Fruit fly (Drosophila melanogaster) whole organism, pupa: ENCODE data around the gene CG13625.

Source experiments
- CG10348 ChIP-seq: fragments of 200-800 bp; sonication (Bioruptor generic); IDR thresholded peaks from 2 replicates; pipeline ENCODE4 v1.3.6; 2022; ENCODE audit warnings: missing biosample characterization, missing genetic modification characterization
- CG12605 ChIP-seq: fragments of 200-800 bp; sonication (Bioruptor generic); IDR thresholded peaks from 2 replicates; pipeline ENCODE4 v1.3.6; 2022; ENCODE audit warnings: missing biosample characterization, missing genetic modification characterization
- CG13204 ChIP-seq: fragments of 200-800 bp; sonication (Bioruptor generic); optimal IDR thresholded peaks from 2 replicates; lab custom pipeline; 2018; ENCODE audit warnings: missing biosample characterization, mild to moderate bottlenecking, missing genetic modification characterization, moderate library complexity
- CG14655 ChIP-seq: fragments of 200-800 bp; sonication (Bioruptor generic); optimal IDR thresholded peaks from 3 replicates; lab custom pipeline; 2017; ENCODE audit warnings: mild to moderate bottlenecking, missing biosample characterization, missing genetic modification reagents, missing genetic modification characterization
- CG15710 ChIP-seq: fragments of 200-800 bp; sonication (Bioruptor generic); optimal IDR thresholded peaks from 2 replicates; lab custom pipeline; 2018; ENCODE audit warnings: missing biosample characterization, mild to moderate bottlenecking, missing genetic modification characterization, moderate library complexity
- CG17806 ChIP-seq: fragments of 200-800 bp; sonication (Bioruptor generic); optimal IDR thresholded peaks from 2 replicates; lab custom pipeline; 2018; ENCODE audit warnings: missing biosample characterization, mild to moderate bottlenecking, missing genetic modification characterization, moderate library complexity
- CG32121 ChIP-seq: fragments of 200-800 bp; sonication (Bioruptor generic); IDR thresholded peaks from 2 replicates; pipeline ENCODE4 v1.3.6; 2022; ENCODE audit warnings: missing biosample characterization, missing genetic modification characterization
- CG34367 ChIP-seq: fragments of 200-800 bp; sonication (Bioruptor generic); optimal IDR thresholded peaks from 2 replicates; lab custom pipeline; 2018; ENCODE audit warnings: missing biosample characterization, mild to moderate bottlenecking, missing genetic modification characterization
- CG4496 ChIP-seq: fragments of 200-800 bp; sonication (Bioruptor generic); IDR thresholded peaks from 3 replicates; pipeline ENCODE4 v1.3.6; 2022; ENCODE audit warnings: missing biosample characterization, missing genetic modification characterization
- CG8159 ChIP-seq: fragments of 200-800 bp; sonication (Bioruptor generic); optimal IDR thresholded peaks from 3 replicates; lab custom pipeline; 2018; ENCODE audit warnings: missing biosample characterization, mild to moderate bottlenecking, missing genetic modification characterization, moderate library complexity
- CG8301 ChIP-seq: fragments of 200-800 bp; sonication (Bioruptor generic); optimal IDR thresholded peaks from 2 replicates; lab custom pipeline; 2018; ENCODE audit warnings: missing biosample characterization, mild to moderate bottlenecking, missing genetic modification characterization
- CG9948 ChIP-seq: fragments of 200-800 bp; sonication (Bioruptor generic); optimal IDR thresholded peaks from 2 replicates; lab custom pipeline; 2018; ENCODE audit warnings: missing biosample characterization, mild to moderate bottlenecking, missing genetic modification characterization, moderate library complexity
- D1 ChIP-seq: fragments of 200-800 bp; sonication (Bioruptor generic); optimal IDR thresholded peaks from 2 replicates; lab custom pipeline; 2018; ENCODE audit warnings: missing biosample characterization, mild to moderate bottlenecking, missing genetic modification characterization, moderate library complexity
- EcR ChIP-seq: fragments of 200-800 bp; sonication (Bioruptor generic); optimal IDR thresholded peaks from 3 replicates; lab custom pipeline; 2019; ENCODE audit warnings: missing biosample characterization, missing genetic modification characterization, mild to moderate bottlenecking, moderate library complexity, missing genetic modification reagents
- Ets98B ChIP-seq: fragments of 200-800 bp; sonication (Bioruptor generic); IDR thresholded peaks from 2 replicates; pipeline ENCODE4 v1.3.6; 2022; ENCODE audit warnings: missing biosample characterization, missing genetic modification characterization
- Pif1A ChIP-seq: fragments of 200-800 bp; sonication (Bioruptor generic); optimal IDR thresholded peaks from 3 replicates; lab custom pipeline; 2016; ENCODE audit warnings: missing biosample characterization, missing genetic modification characterization
- Pif1B ChIP-seq: fragments of 200-800 bp; sonication (Bioruptor generic); optimal IDR thresholded peaks from 3 replicates; lab custom pipeline; 2016; ENCODE audit warnings: missing biosample characterization, missing genetic modification characterization
- Snoo ChIP-seq: fragments of 200-800 bp; sonication (Bioruptor generic); optimal IDR thresholded peaks from 3 replicates; lab custom pipeline; 2017; ENCODE audit warnings: missing biosample characterization, mild to moderate bottlenecking, missing genetic modification characterization, inconsistent platforms
- fd96Ca ChIP-seq: fragments of 200-800 bp; sonication (Bioruptor generic); IDR thresholded peaks from 3 replicates; pipeline ENCODE4 v1.3.6; 2022; ENCODE audit warnings: missing biosample characterization, missing genetic modification characterization
- gl ChIP-seq: fragments of 200-800 bp; sonication (Bioruptor generic); optimal IDR thresholded peaks from 2 replicates; lab custom pipeline; 2018; ENCODE audit warnings: missing biosample characterization, mild to moderate bottlenecking, missing genetic modification characterization
- rn ChIP-seq: fragments of 200-800 bp; sonication (Bioruptor generic); IDR thresholded peaks from 2 replicates; pipeline ENCODE4 v1.3.6; 2022; ENCODE audit warnings: missing biosample characterization, missing genetic modification characterization

CG13625 gene

DNA sequence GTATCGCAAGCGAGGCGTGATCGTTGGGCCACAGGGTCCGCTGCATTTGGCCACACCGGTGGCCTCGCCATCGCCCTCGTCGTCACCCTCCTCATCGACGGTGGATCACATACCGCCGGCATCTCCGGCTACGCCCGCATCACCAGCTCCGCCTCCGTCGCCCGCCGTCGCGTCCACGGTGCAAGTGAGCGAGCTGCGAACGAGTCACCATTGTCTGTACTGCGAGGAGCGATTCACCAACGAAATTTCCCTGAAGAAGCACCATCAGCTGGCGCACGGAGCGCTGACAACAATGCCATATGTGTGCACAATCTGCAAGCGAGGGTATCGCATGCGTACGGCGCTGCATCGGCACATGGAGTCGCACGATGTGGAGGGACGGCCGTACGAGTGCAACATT, 35.6 kb upstream of the CG13625 start:
- TF ChIP-seq D1 (no peak), CG14655 (no peak), fd96Ca (GFP tag; lab: Robert Waterston, UW) (no peak), Pif1B (GFP tag; lab: Kevin White, UChicago) (no peak), CG15710 (tag; lab: Kevin White, UChicago) (no peak), CG12605 (no peak), CG9948 (no peak), Pif1A (GFP tag; lab: Kevin White, UChicago) (no peak), gl (tag; lab: Kevin White, UChicago) (no peak), Snoo (tag; lab: Kevin White, UChicago) (no peak), CG8301 (tag; lab: Kevin White, UChicago) (no peak), CG13204 (GFP tag; lab: Kevin White, UChicago) (no peak), CG17806 (tag; lab: Kevin White, UChicago) (no peak), CG34367 (tag; lab: Kevin White, UChicago) (no peak), EcR (GFP tag; lab: Kevin White, UChicago) (no peak), CG8159 (no peak), Ets98B (GFP tag; lab: Robert Waterston, UW) (no peak), rn (GFP tag; lab: Robert Waterston, UW) (no peak)

DNA sequence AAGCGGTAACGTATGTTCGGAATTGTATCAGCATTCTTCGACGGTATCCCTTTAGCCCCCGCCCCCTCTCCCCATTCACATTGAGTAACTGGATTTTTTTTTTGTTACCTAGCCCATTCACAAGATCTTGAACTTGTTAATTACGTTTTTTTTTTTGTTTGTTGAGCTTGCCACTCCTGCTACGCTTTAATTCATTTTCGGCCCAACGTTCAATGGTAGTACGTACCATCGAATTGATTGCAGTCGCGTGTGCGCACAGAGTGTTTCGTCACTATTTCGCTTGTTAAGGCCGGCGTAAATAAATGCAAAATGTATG, 29.7 kb upstream of the CG13625 start:
- no peak for TF ChIP-seq rn (GFP tag; lab: Robert Waterston, UW)

DNA sequence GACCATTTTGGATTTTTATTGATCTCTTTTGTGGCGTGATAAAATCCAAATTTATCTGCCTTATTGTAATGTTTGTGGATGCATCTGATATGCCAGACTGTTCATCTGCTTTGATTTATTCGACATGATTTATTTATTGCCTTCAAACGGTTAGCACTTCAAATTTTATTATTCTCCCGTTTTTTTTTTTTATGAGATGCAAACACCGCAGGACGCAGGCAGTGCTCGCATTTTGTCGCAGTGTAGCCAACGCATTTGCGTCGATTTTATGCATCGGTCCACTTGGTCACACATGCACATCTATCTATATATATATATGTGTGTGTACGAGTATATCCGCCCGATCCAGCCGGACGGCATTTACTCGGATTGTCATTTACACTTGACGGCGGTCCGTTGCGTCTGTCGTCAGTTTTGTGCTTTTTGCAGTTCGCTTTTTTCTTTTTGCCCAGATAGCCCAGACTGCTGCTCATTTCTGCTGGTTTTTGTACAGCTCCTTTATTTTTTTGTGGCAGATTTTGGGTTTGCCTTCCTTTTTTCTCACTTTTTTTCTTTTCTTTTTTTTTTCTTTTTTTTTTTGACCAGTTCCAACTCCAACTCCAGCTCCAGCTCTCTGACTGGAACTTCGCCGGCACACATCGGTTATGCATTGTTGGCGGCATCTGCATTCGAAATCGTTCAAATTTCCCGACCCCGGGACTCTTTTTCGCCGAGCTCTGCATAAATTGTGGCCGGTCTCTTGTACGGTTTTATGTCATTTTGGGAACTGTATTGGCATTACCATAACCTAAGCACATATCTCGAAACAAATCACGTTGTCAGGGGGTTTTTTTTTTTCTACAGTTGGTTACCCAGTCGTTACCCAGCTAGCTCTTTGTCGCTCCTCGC, 29.1 kb upstream of the CG13625 start:
- TF ChIP-seq CG14655 (peak; percentile 25), CG4496 (peak; percentile 74), Ets98B (GFP tag; lab: Robert Waterston, UW) (peak; percentile 73), EcR (GFP tag; lab: Kevin White, UChicago) (peak; percentile 18), CG8301 (tag; lab: Kevin White, UChicago) (peak; percentile 10), Pif1A (GFP tag; lab: Kevin White, UChicago) (peak; percentile 91), CG15710 (tag; lab: Kevin White, UChicago) (peak; percentile 60), CG10348 (GFP tag; lab: Robert Waterston, UW) (no peak), CG8159 (peak; percentile 64), CG17806 (tag; lab: Kevin White, UChicago) (peak; percentile 58), rn (GFP tag; lab: Robert Waterston, UW) (peak; percentile 47; the same call in 1 of the 2 replicates), gl (tag; lab: Kevin White, UChicago) (peak; percentile 71), CG13204 (GFP tag; lab: Kevin White, UChicago) (peak; percentile 83), CG34367 (tag; lab: Kevin White, UChicago) (peak; percentile 36), CG9948 (peak; percentile 32), CG32121 (peak; percentile 59; the same call in 1 of the 2 replicates), Snoo (tag; lab: Kevin White, UChicago) (peak; percentile 84), D1 (peak; percentile 25), fd96Ca (GFP tag; lab: Robert Waterston, UW) (peak; percentile 53), CG12605 (peak; percentile 89; the same call in 1 of the 2 replicates), Pif1B (GFP tag; lab: Kevin White, UChicago) (peak; percentile 77)

DNA sequence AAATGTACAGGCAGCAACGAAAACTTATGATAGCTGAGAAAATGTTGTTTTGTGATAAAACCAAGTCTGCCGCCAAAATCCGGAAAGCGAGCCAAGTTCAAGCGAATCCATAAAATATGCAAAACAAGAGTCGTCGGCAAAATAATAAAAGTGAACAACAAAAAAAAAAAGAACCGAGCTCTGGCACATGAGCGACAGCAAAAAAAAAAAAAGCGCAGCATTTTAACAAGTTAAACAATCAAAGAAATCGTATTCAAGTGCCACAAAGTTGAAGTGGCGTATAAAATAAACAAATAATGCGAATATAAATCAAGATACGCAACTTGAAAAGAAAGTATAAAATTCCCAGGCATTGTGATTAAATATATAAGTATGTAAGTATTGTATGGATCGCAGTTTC, 23.4 kb upstream of the CG13625 start:
- TF ChIP-seq Snoo (tag; lab: Kevin White, UChicago) = no peak
- TF ChIP-seq Pif1A (GFP tag; lab: Kevin White, UChicago) = no peak
- no peak for TF ChIP-seq CG32121
- TF ChIP-seq CG15710 (tag; lab: Kevin White, UChicago) = no peak
- TF ChIP-seq gl (tag; lab: Kevin White, UChicago) = peak; percentile 29
- no peak for TF ChIP-seq CG13204 (GFP tag; lab: Kevin White, UChicago)
- peak; percentile 23 for TF ChIP-seq CG8159
- TF ChIP-seq CG10348 (GFP tag; lab: Robert Waterston, UW) = no peak
- TF ChIP-seq CG14655 = no peak
- TF ChIP-seq CG17806 (tag; lab: Kevin White, UChicago) = peak; percentile 3
- TF ChIP-seq CG8301 (tag; lab: Kevin White, UChicago) = no peak
- no peak for TF ChIP-seq Ets98B (GFP tag; lab: Robert Waterston, UW)
- no peak for TF ChIP-seq CG34367 (tag; lab: Kevin White, UChicago)
- TF ChIP-seq rn (GFP tag; lab: Robert Waterston, UW) = no peak

DNA sequence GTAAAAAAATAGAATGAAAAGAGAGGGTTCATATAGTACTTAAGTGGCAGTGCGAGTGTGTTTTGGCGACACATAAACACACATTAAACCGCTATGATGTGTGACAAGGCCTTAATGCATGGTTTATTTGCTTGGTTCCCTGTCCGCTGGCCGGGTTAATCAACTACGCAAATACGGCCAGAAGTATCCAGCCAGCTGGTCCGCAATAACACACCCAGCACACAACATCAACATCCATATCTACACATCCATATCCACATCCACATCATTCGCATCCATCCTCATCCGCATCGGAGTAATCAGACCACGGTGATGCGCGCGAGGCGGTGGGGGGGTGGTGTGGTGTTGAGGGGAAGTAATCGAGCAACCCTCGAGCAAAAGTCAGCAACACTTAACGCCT, 21.9 kb upstream of the CG13625 start:
- TF ChIP-seq CG17806 (tag; lab: Kevin White, UChicago) = no peak
- TF ChIP-seq EcR (GFP tag; lab: Kevin White, UChicago) = peak; percentile 59

DNA sequence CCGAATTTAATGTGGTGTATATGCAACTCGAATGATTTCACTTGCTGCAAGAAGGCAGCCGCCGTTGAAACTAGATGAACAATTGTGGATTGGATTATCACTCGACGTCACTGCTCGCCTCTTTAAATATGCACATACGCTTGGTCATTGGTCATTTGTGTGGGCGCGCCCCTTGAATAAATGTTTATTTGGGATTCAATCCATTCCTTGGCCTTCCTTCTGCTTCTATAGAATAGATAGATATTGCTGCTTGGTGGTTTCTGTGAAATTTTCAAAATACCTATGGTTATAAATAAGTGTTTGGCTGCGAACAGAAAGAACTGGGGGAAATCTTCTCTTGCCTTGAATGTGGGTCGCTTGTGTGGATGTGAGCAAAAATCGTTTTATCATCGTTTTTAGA, 19.2 kb upstream of the CG13625 start:
- no peak for TF ChIP-seq CG14655
- 0 out of 2 replicates have a peak, but pooled peaks have one; percentile 18 for TF ChIP-seq CG32121
- no peak for TF ChIP-seq CG9948
